Worm (Caenorhabditis elegans): ENCODE results near the gene unc-5.

DNA sequence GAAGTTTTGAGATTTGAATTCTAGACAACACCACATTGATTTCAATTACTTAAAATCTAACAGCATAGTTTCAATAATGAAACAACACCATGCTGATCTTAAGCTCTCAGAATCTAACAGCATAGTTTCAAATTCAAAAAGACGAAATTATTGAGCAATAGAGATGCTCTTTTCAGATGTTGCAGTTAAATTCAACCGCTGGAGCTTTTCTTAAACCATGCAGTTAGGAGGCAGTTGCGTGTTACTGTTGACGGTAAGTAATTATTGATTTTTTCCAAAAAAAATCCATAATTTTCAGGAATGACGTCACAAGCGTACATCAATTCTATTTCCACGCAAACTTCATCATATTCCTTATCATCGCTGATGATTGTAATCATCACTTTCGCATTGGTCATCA lies 45.4 kb downstream of the unc-5 start, which contains the start of gene T11F8.5:
- TF ChIP-seq T22C8.4 (GFP tag; IDR thresholded peaks at IDR 0.05) (no peak), ref-1 (GFP tag; conservative IDR thresholded peaks at IDR 0.05) (no peak), med-1 (GFP tag; optimal IDR thresholded peaks at IDR 0.05; ENCODE audit: insufficient read depth) (no peak), tab-1 (GFP tag; IDR thresholded peaks at IDR 0.05) (no peak), klf-2 (GFP tag; conservative IDR thresholded peaks at IDR 0.05) (no peak), flt-1 (GFP tag; IDR thresholded peaks at IDR 0.05) (no peak), ztf-23 (GFP tag; IDR thresholded peaks at IDR 0.05) (no peak), cog-1 (tag; optimal IDR thresholded peaks at IDR 0.05) (no peak)

Data from whole organism, midembryonic.